Fruit fly (Drosophila melanogaster) whole organism, embryonic: Measurements from ENCODE around the gene CG43760.

Source experiments
- Aef1 ChIP-seq: fragments of 200-800 bp; sonication (Bioruptor generic); IDR thresholded peaks from 3 replicates; pipeline ENCODE4 v1.3.6; 2022; ENCODE audit warnings: missing biosample characterization, missing genetic modification characterization
- Bdp1 ChIP-seq: fragments of 200-800 bp; sonication (Bioruptor generic); optimal IDR thresholded peaks from 3 replicates; lab custom pipeline; 2016; ENCODE audit warnings: missing biosample characterization, missing genetic modification characterization
- C15 ChIP-seq: fragments of 200-800 bp; sonication (Bioruptor generic); IDR thresholded peaks from 3 replicates; pipeline ENCODE4 v1.3.6; 2022; ENCODE audit warnings: missing biosample characterization, missing genetic modification characterization
- CG10366 ChIP-seq: fragments of 200-800 bp; sonication (Bioruptor generic); IDR thresholded peaks from 2 replicates; pipeline ENCODE4 v1.3.6; 2022; ENCODE audit warnings: missing biosample characterization, missing genetic modification characterization
- CG10462 ChIP-seq: fragments of 200-800 bp; sonication (Bioruptor generic); optimal IDR thresholded peaks from 2 replicates; lab custom pipeline; 2016; ENCODE audit warnings: missing biosample characterization, missing genetic modification characterization
- CG13624 ChIP-seq: fragments of 200-800 bp; sonication (Bioruptor generic); optimal IDR thresholded peaks from 2 replicates; lab custom pipeline; 2016; ENCODE audit warnings: missing biosample characterization, missing genetic modification characterization
- CG14014 ChIP-seq: fragments of 200-800 bp; sonication (Bioruptor generic); IDR thresholded peaks from 2 replicates; pipeline ENCODE4 v1.3.6; 2022; ENCODE audit warnings: missing biosample characterization, missing genetic modification characterization
- CG15514 ChIP-seq: fragments of 200-800 bp; sonication (Bioruptor generic); optimal IDR thresholded peaks from 3 replicates; lab custom pipeline; 2017; ENCODE audit warnings: missing biosample characterization, missing genetic modification characterization, mild to moderate bottlenecking, moderate library complexity, missing genetic modification reagents
- CG16863 ChIP-seq: fragments of 200-800 bp; sonication (Bioruptor generic); optimal IDR thresholded peaks from 3 replicates; lab custom pipeline; 2016; ENCODE audit warnings: missing biosample characterization, missing genetic modification characterization
- CG18011 ChIP-seq: fragments of 200-800 bp; sonication (Bioruptor generic); optimal IDR thresholded peaks from 2 replicates; lab custom pipeline; 2017; ENCODE audit warnings: missing biosample characterization, missing genetic modification characterization, mild to moderate bottlenecking, moderate library complexity, missing genotype
- CG1832 ChIP-seq: fragments of 200-800 bp; sonication (Bioruptor generic); optimal IDR thresholded peaks from 2 replicates; lab custom pipeline; 2017; ENCODE audit warnings: missing biosample characterization, mild to moderate bottlenecking, missing genetic modification characterization, inconsistent platforms
- CG18476 ChIP-seq: fragments of 200-800 bp; sonication (Bioruptor generic); optimal IDR thresholded peaks from 2 replicates; lab custom pipeline; 2016; ENCODE audit warnings: missing biosample characterization, mild to moderate bottlenecking, missing genetic modification characterization
- CG2116 ChIP-seq: fragments of 200-800 bp; sonication (Bioruptor generic); optimal IDR thresholded peaks from 3 replicates; lab custom pipeline; 2018; ENCODE audit warnings: missing biosample characterization, mild to moderate bottlenecking, missing genetic modification characterization
- CG3065 ChIP-seq: fragments of 200-800 bp; sonication (Bioruptor generic); optimal IDR thresholded peaks from 2 replicates; lab custom pipeline; 2016; ENCODE audit warnings: missing biosample characterization, missing genetic modification characterization
- CG31441 ChIP-seq: fragments of 200-800 bp; sonication (Bioruptor generic); IDR thresholded peaks from 2 replicates; pipeline ENCODE4 v1.3.6; 2022; ENCODE audit warnings: missing biosample characterization, missing genetic modification characterization
- CG32772 ChIP-seq: fragments of 200-800 bp; sonication (Bioruptor generic); IDR thresholded peaks from 2 replicates; pipeline ENCODE4 v1.3.6; 2022; ENCODE audit warnings: missing biosample characterization, missing genetic modification characterization
- CG3407 ChIP-seq: fragments of 200-800 bp; sonication (Bioruptor generic); optimal IDR thresholded peaks from 2 replicates; lab custom pipeline; 2018; ENCODE audit warnings: missing biosample characterization, mild to moderate bottlenecking, missing genetic modification characterization
- CG34422 ChIP-seq: fragments of 200-800 bp; sonication (Bioruptor generic); IDR thresholded peaks from 3 replicates; pipeline ENCODE4 v1.3.6; 2022; ENCODE audit warnings: missing biosample characterization, missing genetic modification characterization
- CG3838 ChIP-seq: fragments of 200-800 bp; sonication (Bioruptor generic); optimal IDR thresholded peaks from 3 replicates; lab custom pipeline; 2016; ENCODE audit warnings: missing biosample characterization, missing genetic modification characterization
- CG4424 ChIP-seq: fragments of 200-800 bp; sonication (Bioruptor generic); optimal IDR thresholded peaks from 3 replicates; lab custom pipeline; 2016; ENCODE audit warnings: missing biosample characterization, missing genetic modification characterization
- CG4707 ChIP-seq: fragments of 200-800 bp; sonication (Bioruptor generic); optimal IDR thresholded peaks from 2 replicates; lab custom pipeline; 2018; ENCODE audit warnings: missing biosample characterization, mild to moderate bottlenecking, missing genetic modification characterization, moderate library complexity
- CG6175 ChIP-seq: fragments of 200-800 bp; sonication (Bioruptor generic); IDR thresholded peaks from 3 replicates; pipeline ENCODE4 v1.3.6; 2022; ENCODE audit warnings: missing biosample characterization, missing genetic modification characterization
- CG7839 ChIP-seq: fragments of 200-800 bp; sonication (Bioruptor generic); optimal IDR thresholded peaks from 3 replicates; lab custom pipeline; 2018; ENCODE audit warnings: missing biosample characterization, mild to moderate bottlenecking, missing genetic modification characterization, moderate library complexity
- CG8388 ChIP-seq: fragments of 200-800 bp; sonication (Bioruptor generic); optimal IDR thresholded peaks from 2 replicates; lab custom pipeline; 2019; ENCODE audit warnings: missing biosample characterization, mild to moderate bottlenecking, missing genetic modification characterization, moderate library complexity
- CG9215 ChIP-seq: fragments of 200-800 bp; sonication (Bioruptor generic); IDR thresholded peaks from 2 replicates; pipeline ENCODE4 v1.3.6; 2022; ENCODE audit warnings: missing biosample characterization, missing genetic modification characterization
- CG9817 ChIP-seq: fragments of 200-800 bp; sonication (Bioruptor generic); optimal IDR thresholded peaks from 2 replicates; lab custom pipeline; 2018; ENCODE audit warnings: missing biosample characterization, mild to moderate bottlenecking, missing genetic modification characterization, moderate library complexity
- Camta ChIP-seq: fragments of 200-800 bp; sonication (Bioruptor generic); optimal IDR thresholded peaks from 2 replicates; lab custom pipeline; 2016; ENCODE audit warnings: missing biosample characterization, missing genetic modification characterization
- Dll ChIP-seq: fragments of 200-800 bp; sonication (Bioruptor generic); IDR thresholded peaks from 4 replicates; pipeline ENCODE4 v1.3.6; 2022; ENCODE audit warnings: missing biosample characterization, missing genetic modification characterization; ENCODE audit not compliant: partially characterized antibody
- HLH3B ChIP-seq: fragments of 200-800 bp; sonication (Bioruptor generic); IDR thresholded peaks from 2 replicates; pipeline ENCODE4 v1.3.6; 2022; ENCODE audit warnings: missing biosample characterization, missing genetic modification characterization
- NC2β ChIP-seq: fragments of 200-800 bp; sonication (Bioruptor generic); optimal IDR thresholded peaks from 2 replicates; lab custom pipeline; 2016; ENCODE audit warnings: missing biosample characterization, missing genetic modification characterization
- Pdp1 ChIP-seq, 2 experiments: fragments of 200-800 bp; sonication (Bioruptor generic); optimal IDR thresholded peaks; 3 replicates each; lab custom pipeline; 2016; ENCODE audit warnings: missing biosample characterization in 2 of 2, missing genetic modification characterization in 2 of 2, mild to moderate bottlenecking in 1 of 2, moderate library complexity in 1 of 2
- Scr ChIP-seq: fragments of 200-800 bp; sonication (Bioruptor generic); IDR thresholded peaks from 2 replicates; pipeline ENCODE4 v1.3.6; 2022; ENCODE audit warnings: missing biosample characterization, missing genetic modification characterization; ENCODE audit not compliant: partially characterized antibody
- Sin3A ChIP-seq: fragments of >200 bp; optimal IDR thresholded peaks from 2 replicates; lab custom pipeline; 2018
- Sox102F ChIP-seq: fragments of 200-800 bp; sonication (Bioruptor generic); optimal IDR thresholded peaks from 2 replicates; lab custom pipeline; 2018; ENCODE audit warnings: missing biosample characterization, mild to moderate bottlenecking, missing genetic modification characterization, moderate library complexity
- Usf ChIP-seq: fragments of 200-800 bp; sonication (Bioruptor generic); optimal IDR thresholded peaks from 2 replicates; lab custom pipeline; 2017; ENCODE audit warnings: missing genotype, missing biosample characterization, missing genetic modification characterization
- ac ChIP-seq: fragments of 200-800 bp; sonication (Bioruptor generic); optimal IDR thresholded peaks from 3 replicates; lab custom pipeline; 2017; ENCODE audit warnings: missing biosample characterization, mild to moderate bottlenecking, missing genetic modification characterization
- chif ChIP-seq, 2 experiments: fragments of 200-800 bp; sonication (Bioruptor generic); optimal IDR thresholded peaks; 3 replicates each; lab custom pipeline; 2016; ENCODE audit warnings: missing biosample characterization in 2 of 2, missing genetic modification characterization in 2 of 2
- chm ChIP-seq: fragments of 200-800 bp; sonication (Bioruptor generic); IDR thresholded peaks from 2 replicates; pipeline ENCODE4 v1.3.6; 2022; ENCODE audit warnings: missing biosample characterization, missing genetic modification characterization
- croc ChIP-seq: fragments of 200-800 bp; sonication (Bioruptor generic); conservative IDR thresholded peaks from 3 replicates; pipeline ENCODE4 v1.3.6; 2022; ENCODE audit warnings: missing biosample characterization, missing genetic modification characterization
- da ChIP-seq: fragments of 200-800 bp; sonication (Bioruptor generic); optimal IDR thresholded peaks from 2 replicates; lab custom pipeline; 2016; ENCODE audit warnings: missing biosample characterization, missing genetic modification characterization
- disco-r ChIP-seq: fragments of 200-800 bp; sonication (Bioruptor generic); optimal IDR thresholded peaks from 2 replicates; lab custom pipeline; 2016; ENCODE audit warnings: missing biosample characterization, missing genetic modification characterization
- esg ChIP-seq: fragments of 200-800 bp; sonication (Bioruptor generic); conservative IDR thresholded peaks from 2 replicates; pipeline ENCODE4 v1.3.6; 2022; ENCODE audit warnings: missing biosample characterization, missing genetic modification characterization
- fd64A ChIP-seq: fragments of 200-800 bp; sonication (Bioruptor generic); optimal IDR thresholded peaks from 3 replicates; lab custom pipeline; 2018; ENCODE audit warnings: missing biosample characterization, mild to moderate bottlenecking, missing genetic modification characterization
- gcm ChIP-seq: fragments of 200-800 bp; sonication (Bioruptor generic); optimal IDR thresholded peaks from 2 replicates; lab custom pipeline; 2019; ENCODE audit warnings: missing biosample characterization, mild to moderate bottlenecking, missing genetic modification characterization, moderate library complexity
- gcm2 ChIP-seq: fragments of 200-800 bp; sonication (Bioruptor generic); optimal IDR thresholded peaks from 2 replicates; lab custom pipeline; 2016; ENCODE audit warnings: missing biosample characterization, missing genetic modification characterization
- maf-S ChIP-seq: fragments of 200-800 bp; sonication (Bioruptor generic); optimal IDR thresholded peaks from 2 replicates; lab custom pipeline; 2016; ENCODE audit warnings: missing biosample characterization, missing genetic modification characterization
- odd ChIP-seq: fragments of 200-800 bp; sonication (Bioruptor generic); optimal IDR thresholded peaks from 2 replicates; lab custom pipeline; 2017; ENCODE audit warnings: missing biosample characterization, mild to moderate bottlenecking, missing genetic modification characterization
- repo ChIP-seq: fragments of 200-800 bp; sonication (Bioruptor generic); optimal IDR thresholded peaks from 2 replicates; lab custom pipeline; 2016; ENCODE audit warnings: missing biosample characterization, missing genetic modification characterization
- scrt ChIP-seq: fragments of 200-800 bp; sonication (Bioruptor generic); optimal IDR thresholded peaks from 2 replicates; lab custom pipeline; 2018; ENCODE audit warnings: missing biosample characterization, mild to moderate bottlenecking, missing genetic modification characterization, moderate library complexity
- sens ChIP-seq: fragments of 200-800 bp; sonication (Bioruptor generic); peaks from one replicate; lab custom pipeline; 2016; ENCODE audit warnings: missing biosample characterization, missing genetic modification characterization
- ssp ChIP-seq: fragments of 200-800 bp; sonication (Bioruptor generic); IDR thresholded peaks from 2 replicates; pipeline ENCODE4 v1.3.6; 2022; ENCODE audit warnings: missing biosample characterization, missing genetic modification characterization
- tin ChIP-seq: fragments of 200-800 bp; sonication (Bioruptor generic); optimal IDR thresholded peaks from 3 replicates; lab custom pipeline; 2016; ENCODE audit warnings: missing biosample characterization, missing genetic modification characterization
- wor ChIP-seq: fragments of 200-800 bp; sonication (Bioruptor generic); IDR thresholded peaks from 2 replicates; pipeline ENCODE4 v1.3.6; 2022; ENCODE audit warnings: missing biosample characterization, missing genetic modification characterization

CG43760 gene

dm6 chr2L:15770978-15771377 is 5.7 kb downstream of the CG43760 start, which contains the start of gene Ku80 (continued):
- TF ChIP-seq Usf (GFP tag; lab: Kevin White, UChicago) (no peak), CG14014 (GFP tag; lab: Robert Waterston, UW) (no peak), Dll (GFP tag; lab: Robert Waterston, UW) (peak; percentile 71; the same call in 3 of the 4 replicates), maf-S (no peak), gcm (GFP tag; lab: Kevin White, UChicago) (no peak), CG7839 (no peak), CG18011 (GFP tag; lab: Kevin White, UChicago) (no peak), Sin3A (peak; percentile 39), HLH3B (GFP tag; lab: Robert Waterston, UW) (no peak), CG15514 (GFP tag; lab: Kevin White, UChicago) (no peak), repo (GFP tag; lab: Kevin White, UChicago) (no peak), sens (no peak), Camta (no peak), Scr (GFP tag; lab: Robert Waterston, UW) (peak; percentile 72), CG18476 (GFP tag; lab: Kevin White, UChicago) (no peak), CG2116 (GFP tag; lab: Kevin White, UChicago) (peak; percentile 39), CG10462 (GFP tag; lab: Kevin White, UChicago) (no peak), C15 (GFP tag; lab: Robert Waterston, UW) (no peak), Pdp1 (GFP tag; optimal IDR thresholded peaks at IDR 0.05; lab: Kevin White, UChicago) (no peak), tin (no peak), CG9817 (tag; lab: Kevin White, UChicago) (no peak), chm (GFP tag; lab: Robert Waterston, UW) (no peak), CG8388 (GFP tag; lab: Kevin White, UChicago) (no peak), CG31441 (GFP tag; lab: Robert Waterston, UW) (no peak), Bdp1 (GFP tag; lab: Kevin White, UChicago) (no peak), da (GFP tag; lab: Kevin White, UChicago) (no peak), ssp (GFP tag; lab: Robert Waterston, UW) (no peak), CG3407 (GFP tag; lab: Kevin White, UChicago) (no peak), chif (GFP tag; optimal IDR thresholded peaks at IDR 0.05; lab: Kevin White, UChicago) (no peak), CG3065 (GFP tag; lab: Kevin White, UChicago) (no peak), NC2β (no peak), CG34422 (no peak), CG32772 (GFP tag; lab: Robert Waterston, UW) (no peak), scrt (GFP tag; lab: Kevin White, UChicago) (no peak), CG6175 (no peak), CG10366 (GFP tag; lab: Robert Waterston, UW) (no peak), wor (GFP tag; lab: Robert Waterston, UW) (no peak), disco-r (no peak), CG4707 (GFP tag; lab: Kevin White, UChicago) (no peak), CG16863 (GFP tag; lab: Kevin White, UChicago) (no peak), odd (GFP tag; lab: Kevin White, UChicago) (no peak), Sox102F (GFP tag; lab: Kevin White, UChicago) (no peak), ac (GFP tag; lab: Kevin White, UChicago) (no peak), fd64A (GFP tag; lab: Kevin White, UChicago) (no peak), CG9215 (GFP tag; lab: Robert Waterston, UW) (no peak), CG4424 (no peak), croc (no peak), CG1832 (GFP tag; lab: Kevin White, UChicago) (no peak), CG3838 (GFP tag; lab: Kevin White, UChicago) (no peak), CG13624 (GFP tag; lab: Kevin White, UChicago) (no peak), Aef1 (no peak), esg (GFP tag; lab: Robert Waterston, UW) (no peak), gcm2 (no peak)
